Fruit fly (Drosophila melanogaster) ovary, adult (tissue): ENCODE data around the gene Cdc45.

Experiments
- CG17801 ChIP-seq: fragments of 200-800 bp; optimal IDR thresholded peaks from 2 replicates; lab custom pipeline; 2019; ENCODE audit warnings: missing biosample characterization, mild to moderate bottlenecking, missing genetic modification characterization, moderate library complexity; ENCODE audit not compliant: partially characterized antibody

Cdc45 gene

DNA sequence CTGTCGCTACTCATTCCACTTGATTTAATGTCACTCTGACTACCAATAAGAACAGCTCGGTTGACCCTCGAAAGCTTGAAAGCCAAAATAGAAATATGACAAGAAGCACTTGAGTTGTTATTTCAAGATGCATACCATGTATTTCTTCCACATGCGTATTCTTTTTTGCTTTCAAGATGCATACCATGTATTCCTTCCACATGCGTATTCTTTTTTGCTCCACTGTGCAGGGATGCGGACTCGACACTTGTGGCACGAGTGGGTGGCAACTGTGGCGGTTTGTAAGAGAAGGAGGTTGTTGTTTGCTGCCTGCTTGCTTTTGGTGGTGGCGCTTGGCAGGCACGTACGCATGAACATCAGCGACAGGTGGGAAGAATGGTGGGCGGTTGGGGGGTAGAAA, 24.2 kb downstream of the Cdc45 start:
- no peak for TF ChIP-seq CG17801 (GFP tag; lab: Kevin White, UChicago)

DNA sequence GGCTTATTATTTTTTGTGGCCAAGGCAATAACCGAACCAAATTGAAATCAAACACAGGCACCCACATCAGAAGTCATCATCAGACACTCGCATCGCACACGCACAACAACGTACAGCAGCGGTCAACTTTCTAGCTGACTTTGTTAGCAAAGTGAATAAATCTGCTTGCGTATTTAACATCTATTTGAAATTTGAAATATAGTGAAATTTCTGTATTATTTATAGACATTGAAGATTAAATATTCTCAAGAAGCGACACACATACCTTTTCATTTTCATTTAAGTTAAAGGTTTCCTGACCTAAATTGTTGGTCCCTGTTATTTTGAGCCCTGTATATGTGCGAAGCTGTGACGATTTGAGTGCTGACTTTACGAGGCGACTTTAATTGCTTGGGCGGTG, 31.5 kb downstream of the Cdc45 start:
- TF ChIP-seq CG17801 (GFP tag; lab: Kevin White, UChicago): no peak

DNA sequence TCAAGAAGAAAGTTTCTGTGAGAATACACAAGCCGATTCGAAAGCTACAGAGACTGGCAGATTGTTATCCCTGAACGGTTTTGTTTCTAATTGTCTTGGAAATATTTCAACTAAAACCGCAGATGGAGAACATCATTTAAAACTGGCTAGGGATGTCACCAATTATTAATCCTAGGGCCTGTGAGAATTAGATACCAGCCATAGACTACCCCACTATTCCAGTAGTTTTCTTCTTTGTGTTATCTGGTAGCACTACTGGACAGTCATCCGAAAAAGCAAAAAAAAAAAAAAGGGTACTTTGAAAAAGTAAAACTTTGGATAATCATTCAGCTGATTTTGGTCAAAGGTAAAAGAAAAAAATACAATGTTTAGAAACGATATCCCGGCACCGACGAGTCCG, 40.1 kb downstream of the Cdc45 start, which contains the start of gene CG18823:
CG18823 (plus strand) TSS at position 301 of the 400 bp plus-strand sequence.
- no peak for TF ChIP-seq CG17801 (GFP tag; lab: Kevin White, UChicago)

DNA sequence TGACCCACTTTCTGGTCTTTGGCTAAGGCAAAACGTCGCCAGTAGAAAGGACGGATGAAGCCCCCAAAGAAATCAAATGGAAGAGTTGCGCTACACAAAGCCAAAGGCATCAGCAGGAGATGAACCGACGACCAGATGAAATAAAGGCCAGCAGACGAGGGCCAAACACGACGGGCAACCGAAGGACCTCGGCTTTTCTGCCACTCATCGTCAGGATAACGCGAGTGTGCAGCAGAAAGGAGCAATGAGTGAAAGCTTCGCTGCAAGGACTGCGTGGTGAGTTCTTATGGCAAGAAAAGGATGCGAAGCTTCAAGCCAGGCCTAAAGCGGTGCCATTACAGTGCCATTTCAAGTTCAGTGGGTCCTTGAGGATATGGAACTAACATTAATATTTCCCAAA, 44.4 kb downstream of the Cdc45 start:
- no peak for TF ChIP-seq CG17801 (GFP tag; lab: Kevin White, UChicago)
